Fruit fly (Drosophila melanogaster): ENCODE measurements around the gene CG6283.
A peak's percentile ranks its signal among the peaks of the same experiment; 100 is the strongest.

Gene CG6283

DNA sequence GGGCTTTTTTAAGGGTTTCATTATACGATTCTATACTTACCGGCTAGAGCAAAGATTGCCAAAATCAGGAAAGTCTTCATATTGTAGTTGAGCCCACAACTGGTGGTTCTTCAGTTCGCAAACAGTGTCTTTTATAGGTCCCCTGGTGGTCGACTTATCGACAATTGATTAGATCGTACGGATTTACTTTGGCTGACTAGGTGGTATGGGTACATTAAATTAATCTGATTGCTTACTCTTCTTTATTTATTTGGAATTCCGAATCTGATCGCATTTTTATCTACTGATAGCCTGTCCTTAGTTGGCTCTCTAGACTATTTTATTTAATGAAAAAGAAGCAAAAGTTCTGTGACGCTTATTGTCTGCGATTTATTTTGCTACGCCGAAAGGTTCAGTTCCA is 4.8 kb upstream of the CG6283 start, which contains the start of gene CG6271:
Gene CG6271, minus strand, starts transcription at position 101 of the 400 bp plus-strand sequence.
- TF ChIP-seq insv (optimal IDR thresholded peaks at IDR 0.05) (no peak), ttk (optimal IDR thresholded peaks at IDR 0.05) (no peak), psq (optimal IDR thresholded peaks at IDR 0.05) (no peak), Sin3A (optimal IDR thresholded peaks at IDR 0.05) (no peak), h (optimal IDR thresholded peaks at IDR 0.05) (no peak), Myc (optimal IDR thresholded peaks at IDR 0.05) (no peak)

DNA sequence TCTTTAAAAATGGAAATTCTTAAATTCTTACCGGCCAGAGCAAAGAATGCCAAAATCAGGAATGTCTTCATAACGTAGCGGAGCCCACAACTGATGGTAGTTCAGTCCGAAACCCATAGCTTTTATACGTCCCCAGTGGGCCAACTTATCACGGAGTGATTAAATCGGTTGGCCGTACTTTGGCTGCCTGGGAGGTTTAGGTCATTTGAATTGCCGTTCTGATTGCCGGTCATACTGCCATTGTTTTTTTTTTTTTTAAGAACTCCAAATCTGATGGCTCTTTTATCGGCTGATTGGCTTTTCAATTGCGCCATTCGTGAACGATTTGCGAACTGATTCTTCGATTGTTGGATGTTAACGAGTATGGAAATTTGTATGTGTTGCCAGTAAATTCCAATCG is 1.9 kb upstream of the CG6283 start, which contains the start of gene CG6277:
Gene CG6277, minus strand, starts transcription at position 101 of the 400 bp plus-strand sequence.
- TF ChIP-seq insv (optimal IDR thresholded peaks at IDR 0.05), result no peak
- TF ChIP-seq ttk (optimal IDR thresholded peaks at IDR 0.05), result no peak
- no peak for TF ChIP-seq Myc (optimal IDR thresholded peaks at IDR 0.05)
- no peak for TF ChIP-seq h (optimal IDR thresholded peaks at IDR 0.05)
- TF ChIP-seq psq (optimal IDR thresholded peaks at IDR 0.05), result no peak
- no peak for TF ChIP-seq Sin3A (optimal IDR thresholded peaks at IDR 0.05)

- no peak for TF ChIP-seq Sin3A (optimal IDR thresholded peaks at IDR 0.05)
- TF ChIP-seq h (optimal IDR thresholded peaks at IDR 0.05), result no peak
- no peak for TF ChIP-seq insv (optimal IDR thresholded peaks at IDR 0.05)
- no peak for TF ChIP-seq ttk (optimal IDR thresholded peaks at IDR 0.05)
- no peak for TF ChIP-seq Myc (optimal IDR thresholded peaks at IDR 0.05)
- no peak for TF ChIP-seq psq (optimal IDR thresholded peaks at IDR 0.05)
These were observed 1.4 kb downstream of the CG6283 start, which contains the start of gene CG17191 for dm6 chr3R:27019701-27020172. TSS of gene CG17191 (minus strand) at chr3R:27019751.

DNA sequence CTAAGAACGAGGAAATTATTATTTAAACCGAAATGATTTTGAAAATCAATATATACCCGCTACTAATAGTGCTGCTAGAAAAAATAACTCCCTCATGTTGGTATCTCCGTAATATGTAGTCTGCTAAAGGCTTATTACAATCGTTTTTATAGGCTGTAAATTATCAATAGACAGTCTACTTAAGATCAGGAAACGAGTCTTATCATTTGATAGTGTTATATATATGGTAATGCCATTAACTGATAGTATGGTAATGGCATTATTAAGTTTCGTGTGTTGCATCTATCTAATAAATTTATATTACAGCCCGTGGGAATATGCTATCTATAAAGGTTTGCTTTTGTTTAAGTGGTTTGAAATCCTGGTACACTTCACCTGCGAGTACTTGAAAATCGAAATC is 3.0 kb downstream of the CG6283 start, which contains the start of gene CG17192:
Gene CG17192, minus strand, starts transcription at position 101 of the 400 bp plus-strand sequence.
- TF ChIP-seq Myc (optimal IDR thresholded peaks at IDR 0.05) (no peak), psq (optimal IDR thresholded peaks at IDR 0.05) (no peak), ttk (optimal IDR thresholded peaks at IDR 0.05) (no peak), insv (optimal IDR thresholded peaks at IDR 0.05) (no peak), Sin3A (optimal IDR thresholded peaks at IDR 0.05) (no peak), h (optimal IDR thresholded peaks at IDR 0.05) (no peak)

DNA sequence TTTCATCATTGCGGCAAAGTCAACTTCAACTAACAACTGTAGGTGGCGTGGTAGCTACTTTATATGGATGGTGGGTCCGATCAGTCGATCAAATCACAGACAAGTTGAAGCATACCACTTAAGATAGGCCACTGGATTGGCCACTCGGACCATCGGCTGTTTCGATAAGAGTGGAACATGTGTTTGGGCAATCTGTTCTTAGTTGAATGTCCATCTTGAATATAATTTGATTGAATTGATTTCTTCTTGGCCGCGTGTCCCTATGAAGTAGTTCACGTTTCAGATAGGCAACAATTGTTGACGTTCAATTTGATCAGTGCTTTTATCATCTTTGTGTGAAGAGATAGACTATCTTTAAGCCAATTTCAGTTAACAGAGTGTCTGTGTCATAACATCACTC is 14.2 kb downstream of the CG6283 start, which contains the start of gene CG6295:
Gene CG6295, minus strand, starts transcription at position 34 of the 400 bp plus-strand sequence.
- TF ChIP-seq insv (optimal IDR thresholded peaks at IDR 0.05) (no peak), Sin3A (optimal IDR thresholded peaks at IDR 0.05) (no peak), h (optimal IDR thresholded peaks at IDR 0.05) (no peak), Myc (optimal IDR thresholded peaks at IDR 0.05) (no peak), ttk (optimal IDR thresholded peaks at IDR 0.05) (no peak), psq (optimal IDR thresholded peaks at IDR 0.05) (no peak)

DNA sequence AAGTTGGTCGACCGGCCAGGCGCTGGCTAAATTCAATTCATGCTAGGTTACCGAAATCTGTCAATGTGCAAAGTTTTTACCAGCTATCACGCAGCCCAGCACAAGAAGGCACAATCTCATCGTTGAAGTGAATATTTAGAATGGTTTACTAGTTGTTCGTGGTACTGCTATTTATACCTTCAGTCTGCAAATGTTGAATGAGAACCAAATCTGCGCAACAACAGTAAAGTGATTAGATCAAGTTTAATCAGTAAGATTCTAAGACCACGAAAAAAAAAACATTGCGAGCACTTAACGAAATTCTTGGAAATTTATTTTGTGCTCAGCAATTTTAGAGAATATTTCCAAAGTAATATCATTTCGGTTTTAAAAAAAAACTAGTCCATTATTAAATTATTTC is 15.8 kb downstream of the CG6283 start, which contains the start of gene CG6296:
Gene CG6296, minus strand, starts transcription at position 132 of the 400 bp plus-strand sequence.
- TF ChIP-seq Sin3A (optimal IDR thresholded peaks at IDR 0.05) (no peak), insv (optimal IDR thresholded peaks at IDR 0.05) (no peak), Myc (optimal IDR thresholded peaks at IDR 0.05) (no peak), h (optimal IDR thresholded peaks at IDR 0.05) (no peak), psq (optimal IDR thresholded peaks at IDR 0.05) (no peak), ttk (optimal IDR thresholded peaks at IDR 0.05) (no peak)

DNA sequence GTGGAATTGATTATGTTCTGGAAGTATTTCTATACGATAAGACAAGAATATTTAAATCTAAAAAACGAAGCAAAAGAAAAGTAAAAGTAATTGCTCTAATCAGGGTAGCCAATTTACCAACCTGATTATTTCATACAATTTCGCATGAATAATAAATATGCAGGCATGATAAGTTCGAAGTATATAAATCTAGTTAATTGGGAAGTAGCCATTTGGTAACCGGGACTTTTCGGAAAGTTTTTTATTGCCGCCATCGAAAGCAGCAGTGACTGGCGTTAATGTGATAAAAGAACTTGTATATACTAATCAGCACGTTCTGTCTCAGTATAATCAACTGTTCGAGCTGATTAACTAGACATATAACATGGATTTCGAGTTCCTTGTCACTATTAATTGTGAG is 18.4 kb downstream of the CG6283 start:
- TF ChIP-seq Myc (optimal IDR thresholded peaks at IDR 0.05) (no peak), insv (optimal IDR thresholded peaks at IDR 0.05) (no peak), Sin3A (optimal IDR thresholded peaks at IDR 0.05) (no peak), ttk (optimal IDR thresholded peaks at IDR 0.05) (no peak), psq (optimal IDR thresholded peaks at IDR 0.05) (no peak)

- TF ChIP-seq Myc (optimal IDR thresholded peaks at IDR 0.05) (no peak), h (optimal IDR thresholded peaks at IDR 0.05) (no peak)
These were observed 21.7 kb downstream of the CG6283 start, which contains the start of gene CG31077 for dm6 chr3R:26999452-26999851. TSS of gene CG31077 (plus strand) at chr3R:26999752.

DNA sequence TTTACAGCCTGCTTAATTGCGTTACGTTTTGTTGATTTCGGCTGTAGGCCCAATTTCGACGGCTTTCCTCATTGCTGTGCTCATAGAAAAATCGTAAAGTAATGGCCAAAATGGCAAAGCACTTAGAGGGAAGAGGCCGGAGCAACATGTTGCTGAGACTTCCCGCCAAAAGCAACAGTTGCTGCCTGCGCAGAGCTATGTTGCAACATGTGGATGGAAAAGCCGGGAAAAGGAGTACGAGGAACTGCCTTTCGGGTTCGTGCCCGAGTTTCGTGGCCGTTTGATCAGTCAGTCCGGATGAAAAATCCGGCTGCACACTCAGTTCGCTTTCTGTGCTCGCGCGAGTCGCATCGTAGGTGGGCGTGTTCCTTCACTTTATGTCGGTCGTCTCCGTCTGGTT is 24.5 kb downstream of the CG6283 start, which contains the start of gene RYa-R:
Gene RYa-R, plus strand, starts transcription at position 339 of the 400 bp plus-strand sequence.
- TF ChIP-seq ttk (optimal IDR thresholded peaks at IDR 0.05) (no peak), psq (optimal IDR thresholded peaks at IDR 0.05) (no peak), Myc (optimal IDR thresholded peaks at IDR 0.05) (no peak), h (optimal IDR thresholded peaks at IDR 0.05) (no peak), insv (optimal IDR thresholded peaks at IDR 0.05) (no peak), Sin3A (optimal IDR thresholded peaks at IDR 0.05) (no peak)

DNA sequence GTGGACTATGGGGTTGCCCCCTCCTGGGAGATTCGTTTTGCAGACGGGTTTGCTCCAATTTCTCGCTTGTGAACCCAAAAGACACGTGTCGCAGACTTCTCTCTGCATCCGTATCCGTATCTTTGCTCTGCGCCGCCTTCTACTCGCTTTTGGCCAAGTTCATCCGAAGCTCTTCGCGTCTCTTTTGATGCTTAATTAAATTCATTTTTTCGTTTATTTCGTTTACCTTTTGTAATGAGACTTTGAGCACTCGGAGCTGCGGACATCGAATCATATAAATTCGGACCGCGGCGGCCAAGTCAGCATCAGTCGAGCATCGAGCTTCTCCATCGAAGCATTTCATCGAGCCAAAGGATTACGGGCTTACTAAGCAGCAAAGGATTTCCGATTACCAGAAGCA is 26.6 kb downstream of the CG6283 start, which contains the start of gene TwdlC:
Gene TwdlC, plus strand, starts transcription at position 301 of the 400 bp plus-strand sequence.
- TF ChIP-seq Sin3A (optimal IDR thresholded peaks at IDR 0.05) (no peak), insv (optimal IDR thresholded peaks at IDR 0.05) (no peak), psq (optimal IDR thresholded peaks at IDR 0.05) (no peak), h (optimal IDR thresholded peaks at IDR 0.05) (no peak), Myc (optimal IDR thresholded peaks at IDR 0.05) (no peak), ttk (optimal IDR thresholded peaks at IDR 0.05) (no peak)

- no peak for TF ChIP-seq h (optimal IDR thresholded peaks at IDR 0.05)
- TF ChIP-seq psq (optimal IDR thresholded peaks at IDR 0.05), result no peak
- no peak for TF ChIP-seq ttk (optimal IDR thresholded peaks at IDR 0.05)
- TF ChIP-seq Myc (optimal IDR thresholded peaks at IDR 0.05), result no peak
- TF ChIP-seq insv (optimal IDR thresholded peaks at IDR 0.05), result no peak
- TF ChIP-seq Sin3A (optimal IDR thresholded peaks at IDR 0.05), result no peak
These were observed 31.2 kb downstream of the CG6283 start, which contains the start of gene CG31076 for dm6 chr3R:26989802-26990509. TSS of gene CG31076 (minus strand) at chr3R:26989852.

DNA sequence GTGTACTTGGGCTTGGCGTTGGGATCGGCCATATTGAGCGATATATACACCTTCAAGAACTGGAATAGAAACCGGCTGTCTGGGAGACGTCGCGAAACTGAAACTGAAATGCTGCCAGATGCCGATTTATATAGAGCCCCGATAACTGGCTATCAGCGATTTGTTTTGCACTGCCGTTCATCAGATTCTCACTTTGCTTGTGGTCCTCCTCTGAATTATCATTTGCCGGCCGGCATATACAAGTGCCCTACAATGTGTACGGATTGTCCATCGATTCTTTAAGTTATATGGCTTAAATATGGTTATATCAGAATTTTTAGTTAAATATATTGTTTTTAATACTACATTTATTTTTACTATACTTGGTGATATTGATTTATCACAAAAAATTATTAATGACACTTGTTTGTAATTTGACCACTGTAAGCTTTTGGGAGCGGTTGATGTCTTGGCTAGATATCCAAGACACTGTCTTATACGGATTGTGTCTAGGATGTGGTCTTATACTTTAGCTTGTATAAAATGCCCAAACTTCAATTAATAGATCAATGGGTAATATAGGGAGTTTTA is 32.7 kb downstream of the CG6283 start, which contains the start of gene CG31075:
Gene CG31075, minus strand, starts transcription at position 106 of the 570 bp plus-strand sequence.
- TF ChIP-seq psq (optimal IDR thresholded peaks at IDR 0.05), result peak; percentile 54
- TF ChIP-seq h (optimal IDR thresholded peaks at IDR 0.05), result no peak
- no peak for TF ChIP-seq Myc (optimal IDR thresholded peaks at IDR 0.05)
- no peak for TF ChIP-seq Sin3A (optimal IDR thresholded peaks at IDR 0.05)
- no peak for TF ChIP-seq insv (optimal IDR thresholded peaks at IDR 0.05)
- TF ChIP-seq ttk (optimal IDR thresholded peaks at IDR 0.05), result no peak

Data from Kc167 (cell line).